Fruit fly (Drosophila melanogaster): Measurements from ENCODE around the gene ATP7.

Gene ATP7

dm6 chrX:11848507-11849264, 6.1 kb upstream of the ATP7 start:
- TF ChIP-seq psq (optimal IDR thresholded peaks at IDR 0.05) (no peak), insv (optimal IDR thresholded peaks at IDR 0.05) (no peak), ttk (optimal IDR thresholded peaks at IDR 0.05) (no peak)

dm6 chrX:11849267-11849666, 5.6 kb upstream of the ATP7 start:
- no peak for TF ChIP-seq psq (optimal IDR thresholded peaks at IDR 0.05)
- TF ChIP-seq Myc (optimal IDR thresholded peaks at IDR 0.05) = no peak
- TF ChIP-seq h (optimal IDR thresholded peaks at IDR 0.05) = no peak
- no peak for TF ChIP-seq ttk (optimal IDR thresholded peaks at IDR 0.05)
- TF ChIP-seq insv (optimal IDR thresholded peaks at IDR 0.05) = no peak
- TF ChIP-seq Sin3A (optimal IDR thresholded peaks at IDR 0.05) = no peak

dm6 chrX:11852310-11852709, 2.5 kb upstream of the ATP7 start, which contains the start of gene p24-1:
Gene p24-1 (minus strand): TSS chrX:11852530.
- TF ChIP-seq insv (optimal IDR thresholded peaks at IDR 0.05) = no peak
- no peak for TF ChIP-seq ttk (optimal IDR thresholded peaks at IDR 0.05)
- no peak for TF ChIP-seq psq (optimal IDR thresholded peaks at IDR 0.05)
- no peak for TF ChIP-seq h (optimal IDR thresholded peaks at IDR 0.05)
- TF ChIP-seq Myc (optimal IDR thresholded peaks at IDR 0.05) = no peak
- TF ChIP-seq Sin3A (optimal IDR thresholded peaks at IDR 0.05) = no peak

DNA sequence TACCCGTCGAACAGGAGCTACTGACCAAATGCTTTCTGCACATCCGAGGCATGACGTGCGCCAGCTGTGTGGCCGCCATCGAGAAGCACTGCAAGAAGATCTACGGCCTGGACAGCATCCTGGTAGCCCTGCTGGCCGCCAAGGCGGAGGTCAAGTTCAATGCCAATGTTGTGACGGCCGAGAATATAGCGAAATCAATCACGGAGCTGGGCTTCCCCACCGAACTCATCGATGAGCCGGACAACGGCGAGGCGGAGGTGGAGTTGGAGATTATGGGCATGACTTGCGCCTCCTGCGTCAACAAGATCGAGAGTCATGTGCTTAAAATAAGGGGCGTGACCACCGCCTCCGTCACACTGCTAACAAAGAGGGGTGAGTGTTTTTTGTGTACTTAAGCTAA, 1.1 kb downstream of the ATP7 start:
- TF ChIP-seq Sin3A (optimal IDR thresholded peaks at IDR 0.05) (no peak), Myc (optimal IDR thresholded peaks at IDR 0.05) (no peak), ttk (optimal IDR thresholded peaks at IDR 0.05) (no peak), insv (optimal IDR thresholded peaks at IDR 0.05) (no peak), psq (optimal IDR thresholded peaks at IDR 0.05) (no peak), h (optimal IDR thresholded peaks at IDR 0.05) (no peak)

dm6 chrX:11856867-11857266, 2.0 kb downstream of the ATP7 start:
- no peak for TF ChIP-seq Sin3A (optimal IDR thresholded peaks at IDR 0.05)
- TF ChIP-seq insv (optimal IDR thresholded peaks at IDR 0.05) = no peak
- TF ChIP-seq h (optimal IDR thresholded peaks at IDR 0.05) = no peak
- no peak for TF ChIP-seq Myc (optimal IDR thresholded peaks at IDR 0.05)
- no peak for TF ChIP-seq ttk (optimal IDR thresholded peaks at IDR 0.05)
- TF ChIP-seq psq (optimal IDR thresholded peaks at IDR 0.05) = no peak

DNA sequence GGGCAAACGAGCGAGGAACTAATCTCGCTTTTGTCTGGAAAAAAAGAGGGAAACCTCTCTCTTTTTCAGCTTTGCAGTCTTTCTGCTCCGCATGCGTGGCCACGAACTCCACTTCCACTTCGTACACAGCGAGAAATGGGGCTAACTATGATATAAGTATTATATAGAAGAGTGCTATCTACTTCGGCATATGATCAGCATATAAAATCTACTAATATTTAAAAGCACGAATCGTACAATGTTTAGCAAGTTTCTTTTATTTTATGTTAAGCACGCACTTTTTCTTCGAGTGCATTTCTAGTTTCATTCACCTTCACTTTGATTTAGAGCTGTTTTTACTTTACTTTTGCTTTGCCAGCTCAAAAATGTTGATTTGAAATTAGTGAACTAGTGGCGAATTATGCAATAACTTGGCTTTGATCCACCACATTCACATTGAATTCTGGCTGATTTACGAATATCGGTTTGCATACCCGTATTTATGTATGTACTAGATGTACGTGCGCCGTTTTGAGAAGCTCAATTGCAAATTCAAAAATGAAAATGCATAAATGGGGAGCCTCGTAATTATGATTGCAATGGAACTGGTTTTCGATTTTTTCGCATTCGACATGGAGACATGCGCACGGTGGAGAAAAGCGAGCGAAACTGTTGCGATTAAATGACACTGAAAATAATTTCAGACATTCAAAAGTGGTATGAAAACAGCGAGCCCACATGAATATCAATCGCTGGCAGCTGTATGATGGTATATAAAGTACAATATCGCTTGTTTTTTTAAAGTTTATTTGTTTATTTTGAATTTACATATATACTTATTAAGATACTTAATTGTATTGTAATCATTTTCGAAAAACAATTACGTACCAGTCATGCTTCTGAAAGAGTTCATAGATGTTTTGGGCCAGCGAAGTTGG, 3.0 kb downstream of the ATP7 start:
- no peak for TF ChIP-seq Sin3A (optimal IDR thresholded peaks at IDR 0.05)
- TF ChIP-seq insv (optimal IDR thresholded peaks at IDR 0.05) = no peak
- TF ChIP-seq ttk (optimal IDR thresholded peaks at IDR 0.05) = no peak
- no peak for TF ChIP-seq psq (optimal IDR thresholded peaks at IDR 0.05)
- TF ChIP-seq Myc (optimal IDR thresholded peaks at IDR 0.05) = no peak
- no peak for TF ChIP-seq h (optimal IDR thresholded peaks at IDR 0.05)

dm6 chrX:11858439-11858813, 3.6 kb downstream of the ATP7 start:
- TF ChIP-seq insv (optimal IDR thresholded peaks at IDR 0.05) = no peak
- no peak for TF ChIP-seq ttk (optimal IDR thresholded peaks at IDR 0.05)
- no peak for TF ChIP-seq psq (optimal IDR thresholded peaks at IDR 0.05)
- no peak for TF ChIP-seq Myc (optimal IDR thresholded peaks at IDR 0.05)
- TF ChIP-seq Sin3A (optimal IDR thresholded peaks at IDR 0.05) = no peak
- TF ChIP-seq h (optimal IDR thresholded peaks at IDR 0.05) = no peak

dm6 chrX:11868866-11869265, 14.0 kb downstream of the ATP7 start, which contains the start of the genes Nrd1 and CG1847:
Gene Nrd1 (minus strand): TSS chrX:11868893.
Gene CG1847 (plus strand): TSS chrX:11869170.
- TF ChIP-seq Sin3A (optimal IDR thresholded peaks at IDR 0.05) (no peak), ttk (optimal IDR thresholded peaks at IDR 0.05) (no peak), psq (optimal IDR thresholded peaks at IDR 0.05) (no peak), h (optimal IDR thresholded peaks at IDR 0.05) (no peak), Myc (optimal IDR thresholded peaks at IDR 0.05) (no peak), insv (optimal IDR thresholded peaks at IDR 0.05) (no peak)

DNA sequence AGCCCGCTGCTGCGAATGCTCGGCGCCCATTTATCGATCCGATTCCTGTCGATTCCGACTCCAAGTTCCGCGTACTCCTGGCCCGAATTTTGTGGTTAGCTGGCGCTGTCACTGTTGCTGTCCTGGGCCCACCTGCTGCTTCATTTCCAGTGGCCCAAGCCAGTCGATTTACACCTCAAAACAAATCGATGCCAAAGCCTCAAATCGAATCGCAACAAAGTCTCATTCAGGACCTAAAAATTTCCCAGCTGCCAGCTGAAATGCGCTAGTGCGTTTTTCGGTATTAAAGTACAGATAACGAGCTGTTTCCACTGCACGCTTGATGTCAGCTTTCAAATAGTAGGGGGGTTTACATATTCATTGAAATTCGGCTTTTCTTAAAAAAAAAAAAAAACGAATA, 17.7 kb downstream of the ATP7 start, which contains the start of gene BORCS5:
BORCS5 (minus strand) TSS at position 263 of the 400 bp plus-strand sequence.
- no peak for TF ChIP-seq h (optimal IDR thresholded peaks at IDR 0.05)
- no peak for TF ChIP-seq psq (optimal IDR thresholded peaks at IDR 0.05)
- TF ChIP-seq insv (optimal IDR thresholded peaks at IDR 0.05) = no peak
- no peak for TF ChIP-seq Myc (optimal IDR thresholded peaks at IDR 0.05)
- no peak for TF ChIP-seq ttk (optimal IDR thresholded peaks at IDR 0.05)
- TF ChIP-seq Sin3A (optimal IDR thresholded peaks at IDR 0.05) = no peak

dm6 chrX:11873116-11873515, 18.3 kb downstream of the ATP7 start, which contains the start of gene CG15739:
Gene CG15739 (plus strand): TSS chrX:11873319.
- TF ChIP-seq Myc (optimal IDR thresholded peaks at IDR 0.05) (no peak), ttk (optimal IDR thresholded peaks at IDR 0.05) (no peak), insv (optimal IDR thresholded peaks at IDR 0.05) (no peak), psq (optimal IDR thresholded peaks at IDR 0.05) (no peak), Sin3A (optimal IDR thresholded peaks at IDR 0.05) (no peak), h (optimal IDR thresholded peaks at IDR 0.05) (no peak)

DNA sequence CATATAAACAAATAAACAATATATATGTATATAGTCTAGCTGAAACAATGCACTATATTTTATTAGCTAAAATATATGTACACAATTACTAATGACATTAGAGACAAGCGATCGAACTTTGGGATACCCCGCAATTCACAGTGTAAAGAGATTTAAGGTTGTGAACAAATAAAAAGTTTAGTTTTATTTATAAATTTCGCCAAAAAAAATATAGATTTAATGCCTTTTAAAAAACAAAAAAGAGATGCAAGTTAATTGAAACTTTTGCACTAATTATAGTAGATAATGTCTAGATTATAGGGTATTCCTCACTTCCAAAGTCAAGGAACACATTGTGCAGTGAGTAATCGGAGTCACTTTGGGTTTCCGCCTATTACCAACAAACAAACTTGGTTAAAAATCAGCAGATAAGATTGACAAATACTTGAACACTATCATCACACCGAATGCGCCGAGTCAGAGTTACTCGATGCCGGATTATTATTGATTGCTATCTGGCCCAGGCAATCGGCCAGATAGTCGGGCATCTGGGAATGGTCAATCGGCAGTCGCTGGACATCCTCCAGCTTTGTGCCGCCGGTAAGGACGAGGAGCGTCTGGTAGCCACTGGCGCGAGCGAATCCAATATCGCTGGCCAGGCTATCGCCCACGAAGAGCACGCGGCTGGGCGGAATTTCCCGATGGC, 20.5 kb downstream of the ATP7 start:
- TF ChIP-seq Sin3A (optimal IDR thresholded peaks at IDR 0.05) (no peak), insv (optimal IDR thresholded peaks at IDR 0.05) (no peak), Myc (optimal IDR thresholded peaks at IDR 0.05) (no peak), h (optimal IDR thresholded peaks at IDR 0.05) (no peak), ttk (optimal IDR thresholded peaks at IDR 0.05) (no peak), psq (optimal IDR thresholded peaks at IDR 0.05) (no peak)
